Fruit fly (Drosophila melanogaster) whole organism, pupa: Measurements from ENCODE around the gene Acsx1R.

Experiments used
- CG10348 ChIP-seq: fragments of 200-800 bp; sonication (Bioruptor generic); IDR thresholded peaks from 2 replicates; pipeline ENCODE4 v1.3.6; 2022; ENCODE audit warnings: missing biosample characterization, missing genetic modification characterization
- CG12605 ChIP-seq: fragments of 200-800 bp; sonication (Bioruptor generic); IDR thresholded peaks from 2 replicates; pipeline ENCODE4 v1.3.6; 2022; ENCODE audit warnings: missing biosample characterization, missing genetic modification characterization
- CG14655 ChIP-seq: fragments of 200-800 bp; sonication (Bioruptor generic); optimal IDR thresholded peaks from 3 replicates; lab custom pipeline; 2017; ENCODE audit warnings: mild to moderate bottlenecking, missing biosample characterization, missing genetic modification reagents, missing genetic modification characterization
- CG15710 ChIP-seq: fragments of 200-800 bp; sonication (Bioruptor generic); optimal IDR thresholded peaks from 2 replicates; lab custom pipeline; 2018; ENCODE audit warnings: missing biosample characterization, mild to moderate bottlenecking, missing genetic modification characterization, moderate library complexity
- CG34367 ChIP-seq: fragments of 200-800 bp; sonication (Bioruptor generic); optimal IDR thresholded peaks from 2 replicates; lab custom pipeline; 2018; ENCODE audit warnings: missing biosample characterization, mild to moderate bottlenecking, missing genetic modification characterization
- EcR ChIP-seq: fragments of 200-800 bp; sonication (Bioruptor generic); optimal IDR thresholded peaks from 3 replicates; lab custom pipeline; 2019; ENCODE audit warnings: missing biosample characterization, missing genetic modification characterization, mild to moderate bottlenecking, moderate library complexity, missing genetic modification reagents
- Ets98B ChIP-seq: fragments of 200-800 bp; sonication (Bioruptor generic); IDR thresholded peaks from 2 replicates; pipeline ENCODE4 v1.3.6; 2022; ENCODE audit warnings: missing biosample characterization, missing genetic modification characterization
- Pif1A ChIP-seq: fragments of 200-800 bp; sonication (Bioruptor generic); optimal IDR thresholded peaks from 3 replicates; lab custom pipeline; 2016; ENCODE audit warnings: missing biosample characterization, missing genetic modification characterization
- Pif1B ChIP-seq: fragments of 200-800 bp; sonication (Bioruptor generic); optimal IDR thresholded peaks from 3 replicates; lab custom pipeline; 2016; ENCODE audit warnings: missing biosample characterization, missing genetic modification characterization
- Snoo ChIP-seq: fragments of 200-800 bp; sonication (Bioruptor generic); optimal IDR thresholded peaks from 3 replicates; lab custom pipeline; 2017; ENCODE audit warnings: missing biosample characterization, mild to moderate bottlenecking, missing genetic modification characterization, inconsistent platforms
- fd96Ca ChIP-seq: fragments of 200-800 bp; sonication (Bioruptor generic); IDR thresholded peaks from 3 replicates; pipeline ENCODE4 v1.3.6; 2022; ENCODE audit warnings: missing biosample characterization, missing genetic modification characterization

- no peak for TF ChIP-seq CG15710 (tag; lab: Kevin White, UChicago)
- TF ChIP-seq Snoo (tag; lab: Kevin White, UChicago), result no peak
- TF ChIP-seq CG34367 (tag; lab: Kevin White, UChicago), result no peak
- no peak for TF ChIP-seq CG12605
- TF ChIP-seq CG14655 (GFP tag; lab: Kevin White, UChicago), result no peak
- no peak for TF ChIP-seq Ets98B (GFP tag; lab: Robert Waterston, UW)
- no peak for TF ChIP-seq Pif1B (GFP tag; lab: Kevin White, UChicago)
- TF ChIP-seq EcR (GFP tag; lab: Kevin White, UChicago), result no peak
- no peak for TF ChIP-seq fd96Ca (GFP tag; lab: Robert Waterston, UW)
- no peak for TF ChIP-seq Pif1A (GFP tag; lab: Kevin White, UChicago)
- TF ChIP-seq CG10348 (GFP tag; lab: Robert Waterston, UW), result no peak
These were observed 46.7 kb downstream of the Acsx1R start, which contains the start of gene GluClalpha for dm6 chr3R:19730415-19730814.
